Fruit fly (Drosophila melanogaster) whole organism, embryonic: ENCODE data around the gene CG42673.

Experiments used
- Bgb ChIP-seq: fragments of 200-800 bp; sonication (Bioruptor generic); IDR thresholded peaks from 2 replicates; pipeline ENCODE4 v1.3.6; 2022; ENCODE audit warnings: missing biosample characterization, missing genetic modification characterization; ENCODE audit not compliant: partially characterized antibody
- CG10147 ChIP-seq: fragments of 200-800 bp; sonication (Bioruptor generic); optimal IDR thresholded peaks from 2 replicates; lab custom pipeline; 2019; ENCODE audit warnings: missing biosample characterization, mild to moderate bottlenecking, missing genetic modification characterization, moderate library complexity
- CG10565 ChIP-seq: fragments of 200-800 bp; sonication (Bioruptor generic); optimal IDR thresholded peaks from 3 replicates; lab custom pipeline; 2016; ENCODE audit warnings: missing biosample characterization, mild to moderate bottlenecking, missing genetic modification characterization
- CG12299 ChIP-seq: fragments of 200-800 bp; sonication (Bioruptor generic); optimal IDR thresholded peaks from 2 replicates; lab custom pipeline; 2018; ENCODE audit warnings: missing biosample characterization, mild to moderate bottlenecking, missing genetic modification characterization
- CG12659 ChIP-seq: fragments of 200-800 bp; sonication (Bioruptor generic); optimal IDR thresholded peaks from 3 replicates; lab custom pipeline; 2017; ENCODE audit warnings: mild to moderate bottlenecking, missing biosample characterization, missing genetic modification reagents, missing genetic modification characterization
- CG14860 ChIP-seq: fragments of 200-800 bp; sonication (Bioruptor generic); IDR thresholded peaks from 3 replicates; pipeline ENCODE4 v1.3.6; 2022; ENCODE audit warnings: missing biosample characterization, missing genetic modification characterization; ENCODE audit not compliant: partially characterized antibody
- CG16815 ChIP-seq: fragments of 200-800 bp; sonication (Bioruptor generic); optimal IDR thresholded peaks from 3 replicates; lab custom pipeline; 2017; ENCODE audit warnings: missing biosample characterization, mild to moderate bottlenecking, missing genetic modification characterization
- CG17359 ChIP-seq: fragments of 200-800 bp; sonication (Bioruptor generic); optimal IDR thresholded peaks from 3 replicates; lab custom pipeline; 2018; ENCODE audit warnings: missing biosample characterization, mild to moderate bottlenecking, missing genetic modification characterization, moderate library complexity
- CG17912 ChIP-seq: fragments of 200-800 bp; sonication (Bioruptor generic); optimal IDR thresholded peaks from 2 replicates; lab custom pipeline; 2018; ENCODE audit warnings: missing biosample characterization, mild to moderate bottlenecking, missing genetic modification characterization
- CG18011 ChIP-seq: fragments of 200-800 bp; sonication (Bioruptor generic); optimal IDR thresholded peaks from 2 replicates; lab custom pipeline; 2017; ENCODE audit warnings: missing biosample characterization, missing genetic modification characterization, mild to moderate bottlenecking, moderate library complexity, missing genotype
- CG18476 ChIP-seq: fragments of 200-800 bp; sonication (Bioruptor generic); optimal IDR thresholded peaks from 2 replicates; lab custom pipeline; 2016; ENCODE audit warnings: missing biosample characterization, mild to moderate bottlenecking, missing genetic modification characterization
- CG30431 ChIP-seq: fragments of 200-800 bp; sonication (Bioruptor generic); optimal IDR thresholded peaks from 2 replicates; lab custom pipeline; 2017; ENCODE audit warnings: missing biosample characterization, missing genetic modification characterization
- CG3163 ChIP-seq: fragments of 200-800 bp; sonication (Bioruptor generic); optimal IDR thresholded peaks from 3 replicates; lab custom pipeline; 2016; ENCODE audit warnings: missing biosample characterization, missing genetic modification characterization
- CG32772 ChIP-seq: fragments of 200-800 bp; sonication (Bioruptor generic); IDR thresholded peaks from 2 replicates; pipeline ENCODE4 v1.3.6; 2022; ENCODE audit warnings: missing biosample characterization, missing genetic modification characterization
- CG34224 ChIP-seq: fragments of 200-800 bp; sonication (Bioruptor generic); IDR thresholded peaks from 3 replicates; pipeline ENCODE4 v1.3.6; 2022; ENCODE audit warnings: missing biosample characterization, missing genetic modification characterization; ENCODE audit not compliant: partially characterized antibody
- CG3995 ChIP-seq: fragments of 200-800 bp; sonication (Bioruptor generic); optimal IDR thresholded peaks from 3 replicates; lab custom pipeline; 2016; ENCODE audit warnings: missing biosample characterization, missing genetic modification characterization
- CG42726 ChIP-seq: fragments of 200-800 bp; sonication (Bioruptor generic); IDR thresholded peaks from 2 replicates; pipeline ENCODE4 v1.3.6; 2022; ENCODE audit warnings: missing biosample characterization, missing genetic modification characterization; ENCODE audit not compliant: partially characterized antibody
- CG4328 ChIP-seq: fragments of 200-800 bp; sonication (Bioruptor generic); optimal IDR thresholded peaks from 3 replicates; lab custom pipeline; 2017; ENCODE audit warnings: missing biosample characterization, missing genetic modification reagents, missing genetic modification characterization
- CG4617 ChIP-seq: fragments of 200-800 bp; sonication (Bioruptor generic); optimal IDR thresholded peaks from 3 replicates; lab custom pipeline; 2016; ENCODE audit warnings: missing biosample characterization, missing genetic modification characterization, borderline replicate concordance
- CG4854 ChIP-seq: fragments of 200-800 bp; sonication (Bioruptor generic); optimal IDR thresholded peaks from 2 replicates; lab custom pipeline; 2016; ENCODE audit warnings: missing biosample characterization, missing genetic modification characterization, inconsistent platforms
- CG5180 ChIP-seq: fragments of 200-800 bp; sonication (Bioruptor generic); optimal IDR thresholded peaks from 3 replicates; lab custom pipeline; 2017; ENCODE audit warnings: missing biosample characterization, missing genetic modification characterization, mild to moderate bottlenecking, moderate library complexity, missing genetic modification reagents
- CG5245 ChIP-seq: fragments of 200-800 bp; sonication (Bioruptor generic); optimal IDR thresholded peaks from 3 replicates; lab custom pipeline; 2016; ENCODE audit warnings: missing biosample characterization, missing genetic modification characterization
- CG6683 ChIP-seq: fragments of 200-800 bp; sonication (Bioruptor generic); optimal IDR thresholded peaks from 2 replicates; lab custom pipeline; 2017; ENCODE audit warnings: missing biosample characterization, mild to moderate bottlenecking, missing genetic modification characterization, missing genetic modification reagents
- CG7839 ChIP-seq: fragments of 200-800 bp; sonication (Bioruptor generic); optimal IDR thresholded peaks from 3 replicates; lab custom pipeline; 2018; ENCODE audit warnings: missing biosample characterization, mild to moderate bottlenecking, missing genetic modification characterization, moderate library complexity
- CrebB ChIP-seq: fragments of 200-800 bp; sonication (Bioruptor generic); optimal IDR thresholded peaks from 3 replicates; lab custom pipeline; 2018; ENCODE audit warnings: missing biosample characterization, mild to moderate bottlenecking, missing genetic modification characterization
- Deaf1 ChIP-seq: fragments of 200-800 bp; optimal IDR thresholded peaks from 3 replicates; lab custom pipeline; 2019; ENCODE audit warnings: missing biosample characterization, mild to moderate bottlenecking, missing genetic modification characterization, moderate library complexity
- Dp ChIP-seq: fragments of 200-800 bp; sonication (Bioruptor generic); optimal IDR thresholded peaks from 2 replicates; lab custom pipeline; 2018; ENCODE audit warnings: missing biosample characterization, mild to moderate bottlenecking, missing genetic modification characterization, moderate library complexity
- H2.0 ChIP-seq: fragments of 200-800 bp; sonication (Bioruptor generic); IDR thresholded peaks from 2 replicates; pipeline ENCODE4 v1.3.6; 2022; ENCODE audit warnings: missing biosample characterization, missing genetic modification characterization
- HLH3B ChIP-seq: fragments of 200-800 bp; sonication (Bioruptor generic); IDR thresholded peaks from 2 replicates; pipeline ENCODE4 v1.3.6; 2022; ENCODE audit warnings: missing biosample characterization, missing genetic modification characterization
- Hsf ChIP-seq: fragments of 200-800 bp; sonication (Bioruptor generic); optimal IDR thresholded peaks from 3 replicates; lab custom pipeline; 2016; ENCODE audit warnings: missing biosample characterization, missing genetic modification characterization
- Side ChIP-seq: fragments of 200-800 bp; sonication (Bioruptor generic); optimal IDR thresholded peaks from 2 replicates; lab custom pipeline; 2016; ENCODE audit warnings: missing biosample characterization, missing genetic modification characterization
- bowl ChIP-seq: fragments of 200-800 bp; sonication (Bioruptor generic); IDR thresholded peaks from 2 replicates; pipeline ENCODE4 v1.3.6; 2022; ENCODE audit warnings: missing biosample characterization, missing genetic modification characterization
- btn ChIP-seq: fragments of 200-800 bp; sonication (Bioruptor generic); optimal IDR thresholded peaks from 2 replicates; lab custom pipeline; 2016; ENCODE audit warnings: missing biosample characterization, missing genetic modification characterization
- cas ChIP-seq: fragments of 200-800 bp; sonication (Bioruptor generic); IDR thresholded peaks from 2 replicates; pipeline ENCODE4 v1.3.6; 2022; ENCODE audit warnings: missing biosample characterization, missing genetic modification characterization
- cg ChIP-seq: fragments of 200-800 bp; sonication (Bioruptor generic); optimal IDR thresholded peaks from 3 replicates; lab custom pipeline; 2019; ENCODE audit warnings: missing biosample characterization, mild to moderate bottlenecking, missing genetic modification characterization, moderate library complexity
- crol ChIP-seq: fragments of 200-800 bp; sonication (Bioruptor generic); IDR thresholded peaks from 2 replicates; pipeline ENCODE4 v1.3.6; 2022; ENCODE audit warnings: missing biosample characterization, missing genetic modification characterization
- dimm ChIP-seq: fragments of 200-800 bp; sonication (Bioruptor generic); IDR thresholded peaks from 2 replicates; pipeline ENCODE4 v1.3.6; 2022; ENCODE audit warnings: missing biosample characterization, missing genetic modification characterization
- ems ChIP-seq: fragments of 200-800 bp; sonication (Bioruptor generic); optimal IDR thresholded peaks from 3 replicates; lab custom pipeline; 2016; ENCODE audit warnings: missing biosample characterization, missing genetic modification characterization
- exex ChIP-seq: fragments of 200-800 bp; sonication (Bioruptor generic); optimal IDR thresholded peaks from 4 replicates; lab custom pipeline; 2018; ENCODE audit warnings: missing biosample characterization, mild to moderate bottlenecking, missing genetic modification characterization, moderate library complexity
- fd96Cb ChIP-seq: fragments of 200-800 bp; sonication (Bioruptor generic); optimal IDR thresholded peaks from 2 replicates; lab custom pipeline; 2018; ENCODE audit warnings: missing biosample characterization, mild to moderate bottlenecking, missing genetic modification characterization, moderate library complexity
- gsb-n ChIP-seq: fragments of 200-800 bp; sonication (Bioruptor generic); optimal IDR thresholded peaks from 3 replicates; lab custom pipeline; 2018; ENCODE audit warnings: missing biosample characterization, mild to moderate bottlenecking, missing genetic modification characterization
- lilli ChIP-seq: fragments of 200-800 bp; sonication (Bioruptor generic); optimal IDR thresholded peaks from 3 replicates; lab custom pipeline; 2016; ENCODE audit warnings: missing biosample characterization, missing genetic modification characterization
- mirr ChIP-seq: fragments of 200-800 bp; sonication (Bioruptor generic); optimal IDR thresholded peaks from 3 replicates; lab custom pipeline; 2018; ENCODE audit warnings: missing biosample characterization, mild to moderate bottlenecking, missing genetic modification characterization
- nom ChIP-seq: fragments of 200-800 bp; sonication (Bioruptor generic); optimal IDR thresholded peaks from 2 replicates; lab custom pipeline; 2017; ENCODE audit warnings: missing biosample characterization, missing genetic modification characterization, mild to moderate bottlenecking, moderate library complexity, missing genetic modification reagents
- sob ChIP-seq: fragments of 200-800 bp; sonication (Bioruptor generic); IDR thresholded peaks from 2 replicates; pipeline ENCODE4 v1.3.6; 2022; ENCODE audit warnings: missing biosample characterization, missing genetic modification characterization
- tll ChIP-seq, 2 experiments: fragments of 200-800 bp in 1 of 2; fragments of >200 bp in 1 of 2; sonication (Bioruptor generic) in 1 of 2; optimal IDR thresholded peaks; 2 replicates each; lab custom pipeline; 2017 to 2019; ENCODE audit warnings: missing biosample characterization in 2 of 2, missing genetic modification characterization in 2 of 2, mild to moderate bottlenecking in 1 of 2, moderate library complexity in 1 of 2
- wek ChIP-seq: fragments of 200-800 bp; sonication (Bioruptor generic); optimal IDR thresholded peaks from 3 replicates; lab custom pipeline; 2018; ENCODE audit warnings: missing biosample characterization, mild to moderate bottlenecking, missing genetic modification characterization, moderate library complexity

The CG42673 gene

dm6 chr3L:9511287-9512256 lies 35.4 kb upstream of the CG42673 start, which contains the start of gene RpS9 (continued):
- no peak for TF ChIP-seq Hsf (GFP tag; lab: Kevin White, UChicago)
- TF ChIP-seq CrebB (tag; lab: Kevin White, UChicago) = peak; percentile 67
- TF ChIP-seq CG10147 (GFP tag; lab: Kevin White, UChicago) = no peak
- TF ChIP-seq CG12659 = peak; percentile 63
- no peak for TF ChIP-seq cg (GFP tag; lab: Kevin White, UChicago)
- no peak for TF ChIP-seq crol (GFP tag; lab: Robert Waterston, UW)
- TF ChIP-seq CG6683 (GFP tag; lab: Kevin White, UChicago) = no peak
- peak; percentile 2 for TF ChIP-seq exex
- no peak for TF ChIP-seq CG4328 (GFP tag; lab: Kevin White, UChicago)
- no peak for TF ChIP-seq CG16815 (GFP tag; lab: Kevin White, UChicago)
- TF ChIP-seq CG10565 = no peak
- TF ChIP-seq CG3995 (GFP tag; lab: Kevin White, UChicago) = peak; percentile 9
- TF ChIP-seq CG18476 (GFP tag; lab: Kevin White, UChicago) = no peak
- no peak for TF ChIP-seq CG4854 (GFP tag; lab: Kevin White, UChicago)
- no peak for TF ChIP-seq CG18011 (GFP tag; lab: Kevin White, UChicago)
- no peak for TF ChIP-seq HLH3B (GFP tag; lab: Robert Waterston, UW)
- peak; percentile 11 for TF ChIP-seq gsb-n
- TF ChIP-seq dimm (GFP tag; lab: Robert Waterston, UW) = no peak
- no peak for TF ChIP-seq CG32772
- peak; percentile 77 for TF ChIP-seq CG17912 (GFP tag; lab: Kevin White, UChicago)
- TF ChIP-seq Dp = peak; percentile 8
- TF ChIP-seq sob (GFP tag; lab: Robert Waterston, UW) = peak; percentile 42; the same call in 1 of the 2 replicates
- peak; percentile 4 for TF ChIP-seq CG5180 (GFP tag; lab: Kevin White, UChicago)
- no peak for TF ChIP-seq btn
- no peak for TF ChIP-seq fd96Cb (tag; lab: Kevin White, UChicago)
- no peak for TF ChIP-seq CG4617
- TF ChIP-seq CG34224 (GFP tag; lab: Robert Waterston, UW) = no peak
- no peak for TF ChIP-seq ems (GFP tag; lab: Kevin White, UChicago)
- no peak for TF ChIP-seq wek
- TF ChIP-seq lilli (GFP tag; lab: Kevin White, UChicago) = peak; percentile 24
- TF ChIP-seq CG17359 (tag; lab: Kevin White, UChicago) = peak; percentile 38
- no peak for TF ChIP-seq CG30431 (GFP tag; lab: Kevin White, UChicago)
- no peak for TF ChIP-seq bowl (GFP tag; lab: Robert Waterston, UW)
- no peak for TF ChIP-seq CG42726 (GFP tag; lab: Robert Waterston, UW)
- TF ChIP-seq CG3163 (GFP tag; lab: Kevin White, UChicago) = no peak
- peak; percentile 67 for TF ChIP-seq nom
- no peak for TF ChIP-seq CG14860 (GFP tag; lab: Robert Waterston, UW)
- no peak for TF ChIP-seq H2.0 (GFP tag; lab: Robert Waterston, UW)
- TF ChIP-seq tll (GFP tag; optimal IDR thresholded peaks at IDR 0.05; lab: Kevin White, UChicago) = no peak
- peak; percentile 60 for TF ChIP-seq Bgb (GFP tag; lab: Robert Waterston, UW)
- peak; percentile 27 for TF ChIP-seq Deaf1
- TF ChIP-seq cas (GFP tag; lab: Robert Waterston, UW) = no peak
- TF ChIP-seq CG7839 = peak; percentile 43
- TF ChIP-seq mirr (GFP tag; lab: Kevin White, UChicago) = peak; percentile 66
- peak; percentile 14 for TF ChIP-seq Side (GFP tag; lab: Kevin White, UChicago)
- no peak for TF ChIP-seq CG12299
- no peak for TF ChIP-seq CG5245 (GFP tag; lab: Kevin White, UChicago)
